Worm (Caenorhabditis elegans) whole organism, L1 larva: ENCODE results near the gene C26F1.1.

ENCODE experiments used
- jun-1 ChIP-seq: fragments of 150-350 bp; optimal IDR thresholded peaks from 2 replicates; lab custom pipeline; 2014; ENCODE audit warnings: missing biosample characterization, missing genetic modification reagents, missing genetic modification characterization
- unc-62 ChIP-seq: fragments of 150-350 bp; optimal IDR thresholded peaks from 2 replicates; lab custom pipeline; 2014; ENCODE audit warnings: missing biosample characterization, missing genetic modification reagents, missing genetic modification characterization
- zag-1 ChIP-seq: fragments of 150-350 bp; optimal IDR thresholded peaks from 2 replicates; lab custom pipeline; 2014; ENCODE audit warnings: missing biosample characterization, missing genetic modification characterization
- zip-4 ChIP-seq: fragments of 200-800 bp; sonication (Bioruptor generic); optimal IDR thresholded peaks from 2 replicates; lab custom pipeline; 2018; ENCODE audit warnings: mild to moderate bottlenecking, missing genetic modification characterization, moderate library complexity, missing compliant biosample characterization

DNA sequence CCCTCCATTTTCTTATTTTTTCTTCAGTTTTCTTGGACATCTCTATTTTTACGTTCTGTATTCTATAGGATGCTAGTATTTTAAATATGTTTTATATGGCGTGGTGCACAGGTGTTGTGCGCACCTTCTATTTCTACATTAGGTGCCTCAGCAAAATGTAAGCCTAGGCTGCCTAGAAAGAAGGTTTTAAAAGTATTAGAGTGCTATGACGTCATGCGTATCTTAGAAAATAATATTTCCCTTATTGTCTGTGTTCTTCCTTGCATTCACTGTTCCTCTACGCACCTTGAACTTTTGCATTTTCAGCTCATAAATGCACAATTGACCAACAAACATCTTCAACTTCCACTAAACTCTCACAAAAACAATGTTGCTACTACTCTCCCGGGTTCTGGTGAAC is 14.3 kb upstream of the C26F1.1 start, which contains the start of gene frpr-3:
- no peak for TF ChIP-seq jun-1 (tag; lab: Kevin White, UChicago)
- no peak for TF ChIP-seq zag-1 (tag; lab: Kevin White, UChicago)
- no peak for TF ChIP-seq zip-4
- TF ChIP-seq unc-62 (GFP tag; lab: Kevin White, UChicago): no peak
